Worm (Caenorhabditis elegans) whole organism, early embryonic: ENCODE results near the gene grl-23.

Experiments used
- aly-1 ChIP-seq: sonication (generic microtip); optimal IDR thresholded peaks from 2 replicates; lab custom pipeline; 2016; ENCODE audit warnings: missing genetic modification characterization, missing compliant biosample characterization
- ama-1 ChIP-seq: fragments of 150-350 bp; optimal IDR thresholded peaks from 2 replicates; lab custom pipeline; 2014
- ceh-13 ChIP-seq: fragments of 200-800 bp; sonication (Bioruptor generic); optimal IDR thresholded peaks from 2 replicates; lab custom pipeline; 2018; ENCODE audit warnings: mild to moderate bottlenecking, missing genetic modification characterization, missing compliant biosample characterization
- ceh-36 ChIP-seq: sonication (generic microtip); optimal IDR thresholded peaks from 2 replicates; lab custom pipeline; 2016; ENCODE audit warnings: missing genetic modification characterization, inconsistent platforms, missing compliant biosample characterization
- ets-7 ChIP-seq: sonication (generic microtip); optimal IDR thresholded peaks from 2 replicates; lab custom pipeline; 2016; ENCODE audit warnings: missing genotype, missing genetic modification characterization, missing compliant biosample characterization
- hmbx-1 ChIP-seq: sonication (generic microtip); optimal IDR thresholded peaks from 2 replicates; lab custom pipeline; 2016; ENCODE audit warnings: mild to moderate bottlenecking, missing genetic modification characterization, missing compliant biosample characterization
- hmg-4 ChIP-seq: fragments of 200-800 bp; sonication (Bioruptor generic); optimal IDR thresholded peaks from 2 replicates; lab custom pipeline; 2018; ENCODE audit warnings: mild to moderate bottlenecking, missing genetic modification characterization, missing compliant biosample characterization
- hnd-1 ChIP-seq: sonication (generic microtip); optimal IDR thresholded peaks from 2 replicates; lab custom pipeline; 2016; ENCODE audit warnings: missing genetic modification characterization, missing compliant biosample characterization
- scrt-1 ChIP-seq: fragments of 200-800 bp; sonication (Bioruptor generic); IDR thresholded peaks from 2 replicates; pipeline ENCODE4 v1.3.6; 2022; ENCODE audit warnings: missing genetic modification characterization, missing compliant biosample characterization
- sea-1 ChIP-seq: fragments of 200-800 bp; sonication (Bioruptor generic); conservative IDR thresholded peaks from 2 replicates; pipeline ENCODE4 v1.3.6; 2022; ENCODE audit warnings: missing genetic modification characterization, missing compliant biosample characterization
- tbx-11 ChIP-seq: fragments of 200-800 bp; sonication (Bioruptor generic); IDR thresholded peaks from 2 replicates; pipeline ENCODE4 v1.3.6; 2022; ENCODE audit warnings: missing genetic modification characterization, missing compliant biosample characterization
- tbx-37 ChIP-seq: fragments of 200-800 bp; sonication (Bioruptor generic); conservative IDR thresholded peaks from 2 replicates; pipeline ENCODE4 v1.3.6; 2022; ENCODE audit warnings: missing genetic modification reagents, missing genetic modification characterization, missing compliant biosample characterization

- no peak for TF ChIP-seq ceh-13 (GFP tag; lab: Kevin White, UChicago)
- TF ChIP-seq ama-1 (lab: Kevin White, UChicago), result no peak
- no peak for TF ChIP-seq ets-7
- no peak for TF ChIP-seq sea-1 (GFP tag; lab: Robert Waterston, UW)
- TF ChIP-seq hmbx-1 (tag; lab: Kevin White, UChicago), result no peak
- TF ChIP-seq hnd-1 (tag; lab: Kevin White, UChicago), result no peak
- TF ChIP-seq hmg-4 (GFP tag; lab: Kevin White, UChicago), result no peak
- TF ChIP-seq ceh-36 (tag; lab: Kevin White, UChicago), result no peak
- TF ChIP-seq aly-1, result no peak
- no peak for TF ChIP-seq scrt-1 (GFP tag; lab: Robert Waterston, UW)
- no peak for TF ChIP-seq tbx-11 (GFP tag; lab: Robert Waterston, UW)
- TF ChIP-seq tbx-37 (GFP tag; lab: Robert Waterston, UW), result no peak
These were observed 27.9 kb downstream of the grl-23 start for ce11 chrV:12548830-12549229.
